Fruit fly (Drosophila melanogaster) whole organism, embryonic: ENCODE data around the gene CG7601.

Experiments
- CG10366 ChIP-seq: fragments of 200-800 bp; sonication (Bioruptor generic); IDR thresholded peaks from 2 replicates; pipeline ENCODE4 v1.3.6; 2022; ENCODE audit warnings: missing biosample characterization, missing genetic modification characterization
- CG10462 ChIP-seq: fragments of 200-800 bp; sonication (Bioruptor generic); optimal IDR thresholded peaks from 2 replicates; lab custom pipeline; 2016; ENCODE audit warnings: missing biosample characterization, missing genetic modification characterization
- CG12155 ChIP-seq: fragments of 200-800 bp; sonication (Bioruptor generic); optimal IDR thresholded peaks from 3 replicates; lab custom pipeline; 2016; ENCODE audit warnings: missing biosample characterization, missing genetic modification characterization
- CG12236 ChIP-seq: fragments of 200-800 bp; sonication (Bioruptor generic); optimal IDR thresholded peaks from 2 replicates; lab custom pipeline; 2016; ENCODE audit warnings: missing biosample characterization, missing genetic modification characterization
- CG1233 ChIP-seq: fragments of 200-800 bp; sonication (Bioruptor generic); optimal IDR thresholded peaks from 4 replicates; lab custom pipeline; 2018; ENCODE audit warnings: missing biosample characterization, mild to moderate bottlenecking, missing genetic modification characterization
- CG13775 ChIP-seq: fragments of 200-800 bp; sonication (Bioruptor generic); optimal IDR thresholded peaks from 3 replicates; lab custom pipeline; 2017; ENCODE audit warnings: missing biosample characterization, mild to moderate bottlenecking, missing genetic modification characterization
- CG15514 ChIP-seq: fragments of 200-800 bp; sonication (Bioruptor generic); optimal IDR thresholded peaks from 3 replicates; lab custom pipeline; 2017; ENCODE audit warnings: missing biosample characterization, missing genetic modification characterization, mild to moderate bottlenecking, moderate library complexity, missing genetic modification reagents
- CG15696 ChIP-seq: fragments of 200-800 bp; sonication (Bioruptor generic); optimal IDR thresholded peaks from 2 replicates; lab custom pipeline; 2019; ENCODE audit warnings: missing biosample characterization, mild to moderate bottlenecking, missing genetic modification characterization, moderate library complexity
- CG1602 ChIP-seq: fragments of 200-800 bp; sonication (Bioruptor generic); optimal IDR thresholded peaks from 3 replicates; lab custom pipeline; 2016; ENCODE audit warnings: missing biosample characterization, missing genetic modification characterization
- CG17802 ChIP-seq: fragments of 200-800 bp; sonication (Bioruptor generic); optimal IDR thresholded peaks from 2 replicates; lab custom pipeline; 2018; ENCODE audit warnings: missing biosample characterization, mild to moderate bottlenecking, missing genetic modification characterization, moderate library complexity
- CG18764 ChIP-seq: fragments of 200-800 bp; sonication (Bioruptor generic); optimal IDR thresholded peaks from 3 replicates; lab custom pipeline; 2016; ENCODE audit warnings: missing biosample characterization, missing genetic modification characterization
- CG3281 ChIP-seq: fragments of 200-800 bp; sonication (Bioruptor generic); optimal IDR thresholded peaks from 3 replicates; lab custom pipeline; 2017; ENCODE audit warnings: missing biosample characterization, mild to moderate bottlenecking, missing genetic modification characterization
- CG34224 ChIP-seq: fragments of 200-800 bp; sonication (Bioruptor generic); IDR thresholded peaks from 3 replicates; pipeline ENCODE4 v1.3.6; 2022; ENCODE audit warnings: missing biosample characterization, missing genetic modification characterization; ENCODE audit not compliant: partially characterized antibody
- CG4707 ChIP-seq: fragments of 200-800 bp; sonication (Bioruptor generic); optimal IDR thresholded peaks from 2 replicates; lab custom pipeline; 2018; ENCODE audit warnings: missing biosample characterization, mild to moderate bottlenecking, missing genetic modification characterization, moderate library complexity
- CG5953 ChIP-seq: fragments of 200-800 bp; sonication (Bioruptor generic); IDR thresholded peaks from 2 replicates; pipeline ENCODE4 v1.3.6; 2022; ENCODE audit warnings: missing biosample characterization, missing genetic modification characterization
- CG6654 ChIP-seq: fragments of 200-800 bp; sonication (Bioruptor generic); optimal IDR thresholded peaks from 2 replicates; lab custom pipeline; 2017; ENCODE audit warnings: missing biosample characterization, mild to moderate bottlenecking, missing genetic modification characterization
- CG6765 ChIP-seq: fragments of 200-800 bp; sonication (Bioruptor generic); optimal IDR thresholded peaks from 3 replicates; lab custom pipeline; 2017; ENCODE audit warnings: missing biosample characterization, mild to moderate bottlenecking, missing genetic modification characterization
- CG8359 ChIP-seq: fragments of 200-800 bp; sonication (Bioruptor generic); optimal IDR thresholded peaks from 2 replicates; lab custom pipeline; 2017; ENCODE audit warnings: missing biosample characterization, mild to moderate bottlenecking, missing genetic modification characterization, borderline replicate concordance
- CG8765 ChIP-seq: fragments of 200-800 bp; sonication (Bioruptor generic); IDR thresholded peaks from 2 replicates; pipeline ENCODE4 v1.3.6; 2022; ENCODE audit warnings: missing biosample characterization, missing genetic modification characterization
- CG9817 ChIP-seq: fragments of 200-800 bp; sonication (Bioruptor generic); optimal IDR thresholded peaks from 2 replicates; lab custom pipeline; 2018; ENCODE audit warnings: missing biosample characterization, mild to moderate bottlenecking, missing genetic modification characterization, moderate library complexity
- CHES-1-like ChIP-seq: fragments of 200-800 bp; sonication (Bioruptor generic); optimal IDR thresholded peaks from 2 replicates; lab custom pipeline; 2016; ENCODE audit warnings: missing biosample characterization, missing genetic modification characterization
- Camta ChIP-seq: fragments of 200-800 bp; sonication (Bioruptor generic); optimal IDR thresholded peaks from 2 replicates; lab custom pipeline; 2016; ENCODE audit warnings: missing biosample characterization, missing genetic modification characterization
- Dbx ChIP-seq: fragments of 200-800 bp; sonication (Bioruptor generic); IDR thresholded peaks from 3 replicates; pipeline ENCODE4 v1.3.6; 2022; ENCODE audit warnings: missing biosample characterization, missing genetic modification characterization
- Dll ChIP-seq: fragments of 200-800 bp; sonication (Bioruptor generic); IDR thresholded peaks from 4 replicates; pipeline ENCODE4 v1.3.6; 2022; ENCODE audit warnings: missing biosample characterization, missing genetic modification characterization; ENCODE audit not compliant: partially characterized antibody
- Doc2 ChIP-seq: fragments of 200-800 bp; sonication (Bioruptor generic); IDR thresholded peaks from 2 replicates; pipeline ENCODE4 v1.3.6; 2022; ENCODE audit warnings: missing biosample characterization, missing genetic modification characterization
- Doc3 ChIP-seq: fragments of 200-800 bp; sonication (Bioruptor generic); IDR thresholded peaks from 3 replicates; pipeline ENCODE4 v1.3.6; 2022; ENCODE audit warnings: missing biosample characterization, missing genetic modification characterization; ENCODE audit not compliant: partially characterized antibody
- Drgx ChIP-seq: fragments of 200-800 bp; sonication (Bioruptor generic); IDR thresholded peaks from 2 replicates; pipeline ENCODE4 v1.3.6; 2022; ENCODE audit warnings: missing biosample characterization, missing genetic modification characterization
- E2f1 ChIP-seq: fragments of 200-800 bp; sonication (Bioruptor generic); IDR thresholded peaks from 2 replicates; pipeline ENCODE4 v1.3.6; 2022; ENCODE audit warnings: missing biosample characterization, missing genetic modification characterization
- Gug ChIP-seq: fragments of 200-800 bp; sonication (Bioruptor generic); IDR thresholded peaks from 4 replicates; pipeline ENCODE4 v1.3.6; 2022; ENCODE audit warnings: missing biosample characterization, missing genetic modification characterization
- HmgD ChIP-seq: fragments of 200-800 bp; sonication (Bioruptor generic); optimal IDR thresholded peaks from 3 replicates; lab custom pipeline; 2016; ENCODE audit warnings: missing biosample characterization, missing genetic modification characterization
- Hmx ChIP-seq: fragments of 200-800 bp; sonication (Bioruptor generic); optimal IDR thresholded peaks from 2 replicates; lab custom pipeline; 2016; ENCODE audit warnings: missing biosample characterization, missing genetic modification characterization
- Lpt ChIP-seq: fragments of >200 bp; optimal IDR thresholded peaks from 2 replicates; lab custom pipeline; 2018; ENCODE audit warnings: missing biosample characterization, missing genetic modification characterization
- Max ChIP-seq: fragments of 200-800 bp; sonication (Bioruptor generic); optimal IDR thresholded peaks from 2 replicates; lab custom pipeline; 2016; ENCODE audit warnings: missing biosample characterization, mild to moderate bottlenecking, missing genetic modification characterization
- Rfx ChIP-seq: fragments of 200-800 bp; sonication (Bioruptor generic); IDR thresholded peaks from 2 replicates; pipeline ENCODE4 v1.3.6; 2022; ENCODE audit warnings: missing biosample characterization, missing genetic modification characterization
- Stat92E ChIP-seq, 3 experiments: fragments of >200 bp in 2 of 3; fragments of 200-800 bp in 1 of 3; sonication (Bioruptor generic) in 1 of 3; optimal IDR thresholded peaks; 2 replicates each; lab custom pipeline; 2017 to 2019; ENCODE audit warnings: missing biosample characterization in 3 of 3, missing genetic modification characterization in 3 of 3, mild to moderate bottlenecking in 1 of 3, moderate library complexity in 1 of 3
- ara ChIP-seq: fragments of 200-800 bp; sonication (Bioruptor generic); IDR thresholded peaks from 2 replicates; pipeline ENCODE4 v1.3.6; 2022; ENCODE audit warnings: missing biosample characterization, missing genetic modification characterization
- bcd ChIP-seq: fragments of 200-800 bp; sonication (Bioruptor generic); optimal IDR thresholded peaks from 2 replicates; lab custom pipeline; 2017; ENCODE audit warnings: missing biosample characterization, mild to moderate bottlenecking, missing genetic modification characterization
- bigmax ChIP-seq: fragments of 200-800 bp; sonication (Bioruptor generic); optimal IDR thresholded peaks from 2 replicates; lab custom pipeline; 2018; ENCODE audit warnings: missing biosample characterization, mild to moderate bottlenecking, missing genetic modification characterization
- chm ChIP-seq: fragments of 200-800 bp; sonication (Bioruptor generic); IDR thresholded peaks from 2 replicates; pipeline ENCODE4 v1.3.6; 2022; ENCODE audit warnings: missing biosample characterization, missing genetic modification characterization
- crol ChIP-seq: fragments of 200-800 bp; sonication (Bioruptor generic); IDR thresholded peaks from 2 replicates; pipeline ENCODE4 v1.3.6; 2022; ENCODE audit warnings: missing biosample characterization, missing genetic modification characterization
- dmrt99B ChIP-seq: fragments of 200-800 bp; sonication (Bioruptor generic); optimal IDR thresholded peaks from 2 replicates; lab custom pipeline; 2018; ENCODE audit warnings: missing biosample characterization, mild to moderate bottlenecking, missing genetic modification characterization, moderate library complexity
- emc ChIP-seq: fragments of 200-800 bp; sonication (Bioruptor generic); optimal IDR thresholded peaks from 2 replicates; lab custom pipeline; 2016; ENCODE audit warnings: missing biosample characterization, missing genetic modification characterization
- hth ChIP-seq: fragments of >200 bp; optimal IDR thresholded peaks from 2 replicates; lab custom pipeline; 2017; ENCODE audit warnings: inconsistent platforms
- lab ChIP-seq: fragments of 200-800 bp; sonication (Bioruptor generic); optimal IDR thresholded peaks from 3 replicates; lab custom pipeline; 2017; ENCODE audit warnings: missing biosample characterization, missing genetic modification characterization, mild to moderate bottlenecking, moderate library complexity, missing genetic modification reagents
- slou ChIP-seq: fragments of 200-800 bp; sonication (Bioruptor generic); optimal IDR thresholded peaks from 3 replicates; lab custom pipeline; 2016; ENCODE audit warnings: missing biosample characterization, missing genetic modification characterization
- tin ChIP-seq: fragments of 200-800 bp; sonication (Bioruptor generic); optimal IDR thresholded peaks from 3 replicates; lab custom pipeline; 2016; ENCODE audit warnings: missing biosample characterization, missing genetic modification characterization
- tup ChIP-seq: fragments of 200-800 bp; sonication (Bioruptor generic); optimal IDR thresholded peaks from 2 replicates; lab custom pipeline; 2016; ENCODE audit warnings: missing biosample characterization, mild to moderate bottlenecking, missing genetic modification characterization, moderate library complexity
- tx ChIP-seq: fragments of 200-800 bp; sonication (Bioruptor generic); optimal IDR thresholded peaks from 2 replicates; lab custom pipeline; 2016; ENCODE audit warnings: missing biosample characterization, missing genetic modification characterization
- vvl ChIP-seq: fragments of 200-800 bp; sonication (Bioruptor generic); IDR thresholded peaks from 2 replicates; pipeline ENCODE4 v1.3.6; 2022; ENCODE audit warnings: missing biosample characterization, missing genetic modification characterization
- z ChIP-seq: fragments of 200-800 bp; sonication (Bioruptor generic); IDR thresholded peaks from 3 replicates; pipeline ENCODE4 v1.3.6; 2022; ENCODE audit warnings: missing biosample characterization, missing genetic modification characterization

Gene CG7601

dm6 chr3R:29772090-29772794 is 35.7 kb upstream of the CG7601 start (continued):
- TF ChIP-seq HmgD (GFP tag; lab: Kevin White, UChicago) (no peak), Rfx (GFP tag; lab: Robert Waterston, UW) (peak; percentile 71), chm (GFP tag; lab: Robert Waterston, UW) (no peak), bcd (GFP tag; lab: Kevin White, UChicago) (peak; percentile 49), Drgx (GFP tag; lab: Robert Waterston, UW) (no peak), tin (peak; percentile 23), CG15514 (GFP tag; lab: Kevin White, UChicago) (peak; percentile 98), Doc2 (GFP tag; lab: Robert Waterston, UW) (no peak), Lpt (GFP tag; lab: Kevin White, UChicago) (no peak), CG18764 (no peak), dmrt99B (tag; lab: Kevin White, UChicago) (peak; percentile 14), CG17802 (no peak), Dll (GFP tag; lab: Robert Waterston, UW) (no peak), CG4707 (GFP tag; lab: Kevin White, UChicago) (no peak), CG3281 (GFP tag; lab: Kevin White, UChicago) (peak; percentile 48), CG6765 (GFP tag; lab: Kevin White, UChicago) (no peak), CG12155 (GFP tag; lab: Kevin White, UChicago) (no peak), CG15696 (tag; lab: Kevin White, UChicago) (peak; percentile 31), Max (GFP tag; lab: Kevin White, UChicago) (peak; percentile 5), CG6654 (GFP tag; lab: Kevin White, UChicago) (no peak), CG10366 (GFP tag; lab: Robert Waterston, UW) (peak; percentile 25; the same call in 1 of the 2 replicates), tx (no peak), CG1233 (peak; percentile 49), CG12236 (GFP tag; lab: Kevin White, UChicago) (no peak), lab (GFP tag; lab: Kevin White, UChicago) (no peak), CG13775 (GFP tag; lab: Kevin White, UChicago) (peak; percentile 74), hth (no peak), CG9817 (tag; lab: Kevin White, UChicago) (peak; percentile 35), Hmx (GFP tag; lab: Kevin White, UChicago) (peak; percentile 13), z (GFP tag; lab: Robert Waterston, UW) (no peak), CG10462 (GFP tag; lab: Kevin White, UChicago) (no peak), Stat92E (GFP tag; optimal IDR thresholded peaks at IDR 0.05; lab: Kevin White, UChicago) (no peak), CG5953 (no peak), crol (GFP tag; lab: Robert Waterston, UW) (no peak), Gug (GFP tag; lab: Robert Waterston, UW) (peak; percentile 42; the same call in 3 of the 4 replicates), CG34224 (GFP tag; lab: Robert Waterston, UW) (no peak), CG8765 (GFP tag; lab: Robert Waterston, UW) (peak; percentile 48; the same call in 1 of the 2 replicates), emc (GFP tag; lab: Kevin White, UChicago) (no peak), CHES-1-like (no peak), tup (GFP tag; lab: Kevin White, UChicago) (no peak), Dbx (GFP tag; lab: Robert Waterston, UW) (no peak), slou (GFP tag; lab: Kevin White, UChicago) (no peak), Camta (GFP tag; lab: Kevin White, UChicago) (no peak), E2f1 (GFP tag; lab: Robert Waterston, UW) (no peak), bigmax (GFP tag; lab: Kevin White, UChicago) (no peak), CG1602 (peak; percentile 21), ara (GFP tag; lab: Robert Waterston, UW) (no peak), Doc3 (GFP tag; lab: Robert Waterston, UW) (peak; percentile 28; the same call in 1 of the 3 replicates), CG8359 (peak; percentile 61), vvl (GFP tag; lab: Robert Waterston, UW) (no peak; the same call in 1 of the 2 replicates)
